Fruit fly (Drosophila melanogaster) whole organism, pupa: ENCODE results near the gene Cp16.

ENCODE experiments used
- CG12605 ChIP-seq: fragments of 200-800 bp; sonication (Bioruptor generic); IDR thresholded peaks from 2 replicates; pipeline ENCODE4 v1.3.6; 2022; ENCODE audit warnings: missing biosample characterization, missing genetic modification characterization
- CG14655 ChIP-seq: fragments of 200-800 bp; sonication (Bioruptor generic); optimal IDR thresholded peaks from 3 replicates; lab custom pipeline; 2017; ENCODE audit warnings: mild to moderate bottlenecking, missing biosample characterization, missing genetic modification reagents, missing genetic modification characterization
- CG15710 ChIP-seq: fragments of 200-800 bp; sonication (Bioruptor generic); optimal IDR thresholded peaks from 2 replicates; lab custom pipeline; 2018; ENCODE audit warnings: missing biosample characterization, mild to moderate bottlenecking, missing genetic modification characterization, moderate library complexity
- CG32121 ChIP-seq: fragments of 200-800 bp; sonication (Bioruptor generic); IDR thresholded peaks from 2 replicates; pipeline ENCODE4 v1.3.6; 2022; ENCODE audit warnings: missing biosample characterization, missing genetic modification characterization
- CG8301 ChIP-seq: fragments of 200-800 bp; sonication (Bioruptor generic); optimal IDR thresholded peaks from 2 replicates; lab custom pipeline; 2018; ENCODE audit warnings: missing biosample characterization, mild to moderate bottlenecking, missing genetic modification characterization
- CG9948 ChIP-seq: fragments of 200-800 bp; sonication (Bioruptor generic); optimal IDR thresholded peaks from 2 replicates; lab custom pipeline; 2018; ENCODE audit warnings: missing biosample characterization, mild to moderate bottlenecking, missing genetic modification characterization, moderate library complexity
- EcR ChIP-seq: fragments of 200-800 bp; sonication (Bioruptor generic); optimal IDR thresholded peaks from 3 replicates; lab custom pipeline; 2019; ENCODE audit warnings: missing biosample characterization, missing genetic modification characterization, mild to moderate bottlenecking, moderate library complexity, missing genetic modification reagents
- Ets98B ChIP-seq: fragments of 200-800 bp; sonication (Bioruptor generic); IDR thresholded peaks from 2 replicates; pipeline ENCODE4 v1.3.6; 2022; ENCODE audit warnings: missing biosample characterization, missing genetic modification characterization
- Snoo ChIP-seq: fragments of 200-800 bp; sonication (Bioruptor generic); optimal IDR thresholded peaks from 3 replicates; lab custom pipeline; 2017; ENCODE audit warnings: missing biosample characterization, mild to moderate bottlenecking, missing genetic modification characterization, inconsistent platforms
- gl ChIP-seq: fragments of 200-800 bp; sonication (Bioruptor generic); optimal IDR thresholded peaks from 2 replicates; lab custom pipeline; 2018; ENCODE audit warnings: missing biosample characterization, mild to moderate bottlenecking, missing genetic modification characterization

DNA sequence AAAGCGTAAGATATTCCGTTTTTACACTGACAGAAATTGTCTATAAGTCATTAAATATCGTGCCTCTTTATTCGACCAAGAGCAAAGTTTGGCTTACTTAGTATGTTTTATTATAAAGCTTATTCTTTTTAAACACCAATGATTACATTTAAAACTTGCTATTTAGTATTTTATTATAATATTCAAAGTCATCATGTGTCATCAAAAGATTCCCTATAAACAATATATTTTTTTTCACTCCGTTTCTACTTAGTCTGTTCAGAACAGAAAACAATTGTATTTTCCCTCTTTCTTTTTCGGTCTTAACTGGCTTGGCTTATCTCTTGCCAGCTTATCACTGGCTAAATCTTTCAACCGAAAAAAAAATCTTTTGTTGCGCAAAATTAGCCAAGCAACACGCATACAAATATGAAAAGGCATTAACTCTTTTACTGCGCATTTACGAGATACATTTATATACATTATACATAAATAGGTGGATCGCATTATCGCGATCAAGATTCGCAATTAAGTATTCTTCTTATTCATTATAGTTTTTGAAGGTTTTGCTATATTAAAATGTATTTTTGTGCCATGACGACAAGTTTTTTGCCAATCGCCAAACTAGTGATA, 45.7 kb downstream of the Cp16 start:
- TF ChIP-seq CG14655 (GFP tag; lab: Kevin White, UChicago) (no peak), Ets98B (GFP tag; lab: Robert Waterston, UW) (no peak), CG9948 (tag; lab: Kevin White, UChicago) (no peak), gl (tag; lab: Kevin White, UChicago) (no peak), CG15710 (no peak), Snoo (tag; lab: Kevin White, UChicago) (no peak), EcR (no peak), CG32121 (GFP tag; lab: Robert Waterston, UW) (no peak), CG12605 (GFP tag; lab: Robert Waterston, UW) (no peak), CG8301 (no peak)
